Fruit fly (Drosophila melanogaster) ovary, adult (tissue): Measurements from ENCODE around the gene CG2157.

Experiments
- CG17801 ChIP-seq: fragments of 200-800 bp; optimal IDR thresholded peaks from 2 replicates; lab custom pipeline; 2019; ENCODE audit warnings: missing biosample characterization, mild to moderate bottlenecking, missing genetic modification characterization, moderate library complexity; ENCODE audit not compliant: partially characterized antibody

The CG2157 gene

DNA sequence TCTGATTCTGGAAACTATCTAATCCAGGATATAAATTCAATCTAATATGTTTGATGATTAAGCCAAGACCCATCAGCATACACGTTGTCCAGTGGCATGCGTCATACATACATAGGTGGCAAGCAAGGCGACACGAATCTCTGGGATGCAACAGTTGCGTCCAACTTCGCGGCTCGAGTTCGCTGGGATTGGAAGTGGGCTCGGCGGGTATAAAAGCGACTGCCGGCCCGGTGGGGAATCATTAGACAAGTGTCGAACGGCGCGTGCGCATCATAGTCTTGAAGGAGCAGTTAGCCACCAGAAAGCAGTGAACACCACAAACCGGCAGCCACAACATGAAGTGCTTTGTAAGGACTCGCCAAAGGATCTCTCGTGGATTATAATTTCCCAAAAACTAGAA lies at the start of gene CG2157:
CG2157 (plus strand) TSS at position 240 of the 400 bp plus-strand sequence.
- no peak for TF ChIP-seq CG17801 (GFP tag; lab: Kevin White, UChicago)

- no peak for TF ChIP-seq CG17801 (GFP tag; lab: Kevin White, UChicago)
Observed at dm6 chrX:10820741-10821140, 48.3 kb upstream of the CG2157 start.

dm6 chrX:10822096-10822495 lies 47.0 kb upstream of the CG2157 start:
- no peak for TF ChIP-seq CG17801 (GFP tag; lab: Kevin White, UChicago)

DNA sequence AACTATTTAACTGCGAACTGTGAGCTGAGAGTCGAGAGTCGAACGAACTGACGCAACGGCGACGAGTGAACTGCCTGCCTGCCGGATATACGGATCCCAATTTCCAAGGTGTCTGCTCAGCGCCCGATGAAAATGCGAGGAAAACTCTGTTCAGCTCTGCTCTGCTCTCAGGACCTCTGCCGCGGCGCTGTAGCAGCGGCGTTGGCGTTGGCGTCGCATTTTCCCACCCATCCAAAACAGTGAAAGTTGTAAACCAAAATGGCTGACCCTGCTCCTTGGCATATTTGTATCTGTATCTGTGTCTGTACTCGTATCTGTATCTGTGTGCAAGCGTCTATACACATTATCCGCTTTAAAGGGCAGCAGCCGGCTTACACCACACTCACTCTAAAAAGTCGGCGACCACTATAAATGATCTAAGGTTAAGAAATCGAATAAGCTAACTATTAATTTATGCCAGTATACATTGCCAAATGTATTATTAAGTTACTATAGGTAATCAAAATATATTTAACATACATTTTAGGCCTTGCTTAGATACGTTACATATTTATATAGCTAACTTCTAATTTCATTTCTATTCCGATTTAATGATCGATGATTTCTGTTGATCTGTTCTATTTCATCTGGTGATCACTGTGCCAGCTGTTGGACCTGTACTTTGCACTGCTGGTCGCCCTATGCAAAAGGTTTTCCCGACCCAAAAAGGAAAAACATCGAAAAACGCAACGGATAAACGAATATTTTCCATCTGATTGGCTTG lies 46.2 kb upstream of the CG2157 start:
- no peak for TF ChIP-seq CG17801 (GFP tag; lab: Kevin White, UChicago)

DNA sequence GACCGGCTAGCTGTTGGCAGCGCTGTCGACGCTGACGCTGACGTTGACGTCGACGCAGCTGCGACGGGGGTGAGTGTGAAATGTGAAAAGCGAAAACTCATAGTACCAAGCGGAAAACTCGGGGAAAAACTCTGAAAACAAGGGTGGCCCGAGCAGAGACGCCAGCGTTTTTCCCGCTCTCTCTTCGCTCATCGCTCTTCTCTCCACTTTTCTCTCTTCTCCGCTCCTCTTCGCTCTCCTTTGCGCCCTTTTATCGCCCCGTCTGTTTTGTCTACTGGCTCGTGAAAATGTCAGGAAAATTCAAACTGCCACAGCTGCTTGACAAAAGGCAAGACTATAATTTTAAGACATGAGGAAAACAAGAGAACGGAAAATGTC lies 45.7 kb upstream of the CG2157 start:
- TF ChIP-seq CG17801 (GFP tag; lab: Kevin White, UChicago), result no peak

- TF ChIP-seq CG17801 (GFP tag; lab: Kevin White, UChicago), result no peak
Observed at dm6 chrX:10824227-10824702, 44.8 kb upstream of the CG2157 start, which contains the start of gene Imp. Gene Imp (minus strand): TSS chrX:10824277.

DNA sequence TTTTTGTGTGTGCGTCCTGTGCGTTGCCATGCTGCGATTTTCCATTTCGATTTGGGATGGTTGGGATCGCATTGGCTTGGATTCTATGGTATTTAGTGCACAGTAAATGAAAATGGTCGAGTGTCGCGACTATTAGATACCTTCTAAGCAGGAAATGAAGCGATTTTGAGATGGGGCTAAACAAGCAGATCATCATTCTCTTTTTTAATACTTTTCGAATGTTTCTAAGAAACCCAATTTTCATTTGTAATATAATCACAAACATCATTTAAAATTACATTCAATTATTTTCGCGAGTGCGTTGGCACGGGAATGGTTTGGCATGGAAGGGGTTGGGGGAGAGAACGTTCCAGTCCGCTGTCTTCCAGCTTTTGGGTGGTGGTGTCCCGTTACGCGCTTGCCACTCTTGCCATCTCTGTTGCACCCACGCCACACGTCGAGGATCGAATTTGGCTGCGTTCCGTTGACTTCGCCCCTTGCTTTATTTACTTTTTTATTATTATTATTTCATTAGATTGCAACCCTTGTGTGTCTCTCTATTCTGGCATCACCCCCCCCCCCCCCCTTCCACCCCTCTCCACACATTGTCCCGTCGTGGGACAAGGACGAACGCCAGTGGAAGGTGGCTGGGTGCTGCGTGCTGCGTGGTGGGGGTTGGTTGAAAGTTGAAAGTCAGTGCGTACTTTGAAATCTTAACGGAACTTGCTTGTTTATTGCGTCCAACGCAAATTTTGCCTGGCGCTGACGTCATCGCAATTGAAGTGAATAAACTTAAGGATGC lies 43.5 kb upstream of the CG2157 start:
- TF ChIP-seq CG17801 (GFP tag; lab: Kevin White, UChicago), result no peak

dm6 chrX:10827301-10827700 lies 41.8 kb upstream of the CG2157 start:
- TF ChIP-seq CG17801 (GFP tag; lab: Kevin White, UChicago), result no peak

DNA sequence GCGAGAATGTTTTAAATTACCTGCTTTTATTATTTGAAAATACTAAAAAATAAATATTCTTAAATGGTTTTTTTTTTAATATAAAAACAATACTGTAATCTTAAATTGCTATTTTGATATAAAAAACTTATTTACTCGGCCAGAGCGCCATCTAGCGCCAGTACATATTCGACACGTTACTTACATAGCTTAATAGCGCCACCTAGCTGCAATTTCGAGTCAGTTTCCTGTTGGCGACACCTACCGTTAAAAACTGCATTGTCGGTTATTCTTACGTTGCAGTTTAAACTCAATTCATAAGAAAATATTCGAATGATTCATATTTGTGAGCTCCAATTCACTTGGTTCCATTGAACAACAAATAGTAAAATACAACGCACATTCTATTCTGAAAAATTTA lies 36.7 kb upstream of the CG2157 start:
- TF ChIP-seq CG17801 (GFP tag; lab: Kevin White, UChicago), result peak; percentile 21

dm6 chrX:10835631-10836030 lies 33.5 kb upstream of the CG2157 start:
- TF ChIP-seq CG17801 (GFP tag; lab: Kevin White, UChicago), result no peak

dm6 chrX:10838962-10839361 lies 30.1 kb upstream of the CG2157 start, which contains the start of gene CG15210:
Gene CG15210 (plus strand): TSS chrX:10839230.
- TF ChIP-seq CG17801 (GFP tag; lab: Kevin White, UChicago), result no peak

dm6 chrX:10840892-10841564 lies 28.1 kb upstream of the CG2157 start:
- TF ChIP-seq CG17801 (GFP tag; lab: Kevin White, UChicago), result no peak

dm6 chrX:10841717-10842255 lies 27.3 kb upstream of the CG2157 start, which contains the start of gene CG15209:
Gene CG15209 (plus strand): TSS chrX:10842205.
- no peak for TF ChIP-seq CG17801 (GFP tag; lab: Kevin White, UChicago)

- TF ChIP-seq CG17801 (GFP tag; lab: Kevin White, UChicago), result no peak
Observed at dm6 chrX:10844807-10845206, 24.3 kb upstream of the CG2157 start, which contains the start of gene CG32669. Gene CG32669 (minus strand): TSS chrX:10845081.

dm6 chrX:10845256-10845655 lies 23.8 kb upstream of the CG2157 start:
- TF ChIP-seq CG17801 (GFP tag; lab: Kevin White, UChicago), result peak; percentile 36
